Fruit fly (Drosophila melanogaster): ENCODE measurements around the gene ras.
A peak's percentile ranks its signal among the peaks of the same experiment; 100 is the strongest.

The ras gene

dm6 chrX:10762959-10763883, 18.9 kb downstream of the ras start (continued):
- TF ChIP-seq br (optimal IDR thresholded peaks at IDR 0.05) (no peak), sqz (GFP tag; optimal IDR thresholded peaks at IDR 0.05) (peak; percentile 6), CG2120 (GFP tag; optimal IDR thresholded peaks at IDR 0.05) (peak; percentile 61), bcd (GFP tag; optimal IDR thresholded peaks at IDR 0.05) (peak; percentile 5), CG15514 (GFP tag; optimal IDR thresholded peaks at IDR 0.05) (peak; percentile 16), CG5245 (GFP tag; optimal IDR thresholded peaks at IDR 0.05) (no peak), ind (GFP tag; optimal IDR thresholded peaks at IDR 0.05) (peak; percentile 1), CG9437 (GFP tag; optimal IDR thresholded peaks at IDR 0.05) (peak; percentile 21), pho (GFP tag; optimal IDR thresholded peaks at IDR 0.05) (peak; percentile 7), Asciz (GFP tag; optimal IDR thresholded peaks at IDR 0.05) (no peak), rib (GFP tag; IDR thresholded peaks at IDR 0.05) (0 out of 2 replicates have a peak, but pooled peaks have one; percentile 15), jigr1 (GFP tag; IDR thresholded peaks at IDR 0.05) (no peak), CG32532 (GFP tag; IDR thresholded peaks at IDR 0.05) (peak; percentile 27; the same call in 1 of the 2 replicates), ttk (GFP tag; IDR thresholded peaks at IDR 0.05) (no peak), Adf1 (GFP tag; IDR thresholded peaks at IDR 0.05) (peak; percentile 73), slp2 (GFP tag; optimal IDR thresholded peaks at IDR 0.05) (no peak), CG1602 (GFP tag; optimal IDR thresholded peaks at IDR 0.05) (no peak), az2 (GFP tag; optimal IDR thresholded peaks at IDR 0.05) (no peak), Meics (GFP tag; optimal IDR thresholded peaks at IDR 0.05) (peak; percentile 61), CG13624 (GFP tag; optimal IDR thresholded peaks at IDR 0.05) (peak; percentile 22), CG18599 (GFP tag; optimal IDR thresholded peaks at IDR 0.05) (peak; percentile 66), CG31388 (GFP tag; optimal IDR thresholded peaks at IDR 0.05) (no peak), emc (GFP tag; optimal IDR thresholded peaks at IDR 0.05) (no peak), CG10321 (GFP tag; IDR thresholded peaks at IDR 0.05) (no peak), grau (tag; optimal IDR thresholded peaks at IDR 0.05) (peak; percentile 53), CG7839 (tag; optimal IDR thresholded peaks at IDR 0.05) (peak; percentile 60), CG15269 (tag; optimal IDR thresholded peaks at IDR 0.05) (peak; percentile 47), Hr3 (GFP tag; optimal IDR thresholded peaks at IDR 0.05) (peak; percentile 13), vfl (GFP tag; optimal IDR thresholded peaks at IDR 0.05) (no peak), CG12071 (GFP tag; optimal IDR thresholded peaks at IDR 0.05) (no peak), lola (GFP tag; optimal IDR thresholded peaks at IDR 0.05) (peak in 1 of 3 experiments; percentile 17), Eip74EF (GFP tag; optimal IDR thresholded peaks at IDR 0.05) (no peak), Nf-YC (tag; optimal IDR thresholded peaks at IDR 0.05) (peak; percentile 93), gcm (GFP tag; optimal IDR thresholded peaks at IDR 0.05) (peak; percentile 83), CG12391 (tag; optimal IDR thresholded peaks at IDR 0.05) (peak; percentile 47), Rfx (GFP tag; IDR thresholded peaks at IDR 0.05) (peak; percentile 38), Hsf (GFP tag; optimal IDR thresholded peaks at IDR 0.05) (peak; percentile 39), ci (GFP tag; IDR thresholded peaks at IDR 0.05) (peak; percentile 65; the same call in 2 of the 3 replicates), Sox100B (GFP tag; optimal IDR thresholded peaks at IDR 0.05) (peak; percentile 46), Sox102F (GFP tag; optimal IDR thresholded peaks at IDR 0.05) (peak; percentile 52), Hey (tag; optimal IDR thresholded peaks at IDR 0.05) (peak; percentile 33), BEAF-32 (GFP tag; optimal IDR thresholded peaks at IDR 0.05) (peak; percentile 11), CG8290 (GFP tag; optimal IDR thresholded peaks at IDR 0.05) (no peak), CG8290 (tag; optimal IDR thresholded peaks at IDR 0.05) (peak in 1 of 2 experiments; percentile 14), CG12219 (GFP tag; optimal IDR thresholded peaks at IDR 0.05) (no peak), phol (tag; optimal IDR thresholded peaks at IDR 0.05) (peak; percentile 20)

All from whole organism, embryonic.